Worm (Caenorhabditis elegans): Measurements from ENCODE around the gene W08F4.7.
"Not testable (repeated sequence)": the region's sequence is repeated elsewhere in the genome, so short reads cannot be mapped to it uniquely, and the experiment has no call there.

W08F4.7 gene

DNA sequence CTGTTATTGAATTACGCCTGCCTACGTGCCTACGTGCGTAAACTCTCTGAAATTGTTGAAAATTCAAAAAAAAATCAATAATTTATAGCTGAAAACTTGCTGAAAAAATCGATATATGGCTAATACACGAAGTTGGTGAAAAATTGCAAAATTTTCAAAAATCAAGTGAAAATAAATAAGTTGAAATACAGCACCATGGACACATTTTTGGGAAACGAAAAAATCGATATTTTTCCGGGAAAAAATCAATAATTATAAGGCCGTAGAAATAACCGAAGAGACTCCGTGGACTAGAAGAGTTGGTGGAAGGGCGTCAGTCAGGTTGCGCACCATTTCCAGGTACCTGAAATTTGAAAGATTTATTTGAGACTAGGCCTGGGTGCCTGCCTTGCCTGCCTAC lies 37.2 kb upstream of the W08F4.7 start:
- TF ChIP-seq F39B2.1 (GFP tag; IDR thresholded peaks at IDR 0.05), result no peak
- TF ChIP-seq bed-2 (GFP tag; IDR thresholded peaks at IDR 0.05), result no peak
- no peak for TF ChIP-seq efl-1 (GFP tag; optimal IDR thresholded peaks at IDR 0.05)
- TF ChIP-seq rpc-1 (optimal IDR thresholded peaks at IDR 0.05), result no peak
- no peak for TF ChIP-seq rpc-1 (tag; optimal IDR thresholded peaks at IDR 0.05)
- TF ChIP-seq K12H6.12 (tag; optimal IDR thresholded peaks at IDR 0.05), result no peak
- TF ChIP-seq hmg-1.2 (GFP tag; IDR thresholded peaks at IDR 0.05), result no peak
- TF ChIP-seq D2030.7 (GFP tag; IDR thresholded peaks at IDR 0.05), result no peak
- no peak for TF ChIP-seq attf-6 (GFP tag; IDR thresholded peaks at IDR 0.05)
- TF ChIP-seq Y95B8A.8 (GFP tag; IDR thresholded peaks at IDR 0.05), result no peak
- TF ChIP-seq F33H1.4 (GFP tag; IDR thresholded peaks at IDR 0.05), result no peak
- TF ChIP-seq ceh-91 (GFP tag; IDR thresholded peaks at IDR 0.05), result no peak
- TF ChIP-seq mcd-1 (GFP tag; IDR thresholded peaks at IDR 0.05), result no peak
- TF ChIP-seq nfya-1 (tag; optimal IDR thresholded peaks at IDR 0.05; ENCODE audit: borderline replicate concordance, insufficient read depth), result no peak
- TF ChIP-seq ztf-18 (tag; optimal IDR thresholded peaks at IDR 0.05), result no peak
- TF ChIP-seq ztf-26 (tag; optimal IDR thresholded peaks at IDR 0.05), result no peak
- TF ChIP-seq madf-3 (GFP tag; IDR thresholded peaks at IDR 0.05), result no peak
- no peak for TF ChIP-seq egrh-3 (GFP tag; IDR thresholded peaks at IDR 0.05)

DNA sequence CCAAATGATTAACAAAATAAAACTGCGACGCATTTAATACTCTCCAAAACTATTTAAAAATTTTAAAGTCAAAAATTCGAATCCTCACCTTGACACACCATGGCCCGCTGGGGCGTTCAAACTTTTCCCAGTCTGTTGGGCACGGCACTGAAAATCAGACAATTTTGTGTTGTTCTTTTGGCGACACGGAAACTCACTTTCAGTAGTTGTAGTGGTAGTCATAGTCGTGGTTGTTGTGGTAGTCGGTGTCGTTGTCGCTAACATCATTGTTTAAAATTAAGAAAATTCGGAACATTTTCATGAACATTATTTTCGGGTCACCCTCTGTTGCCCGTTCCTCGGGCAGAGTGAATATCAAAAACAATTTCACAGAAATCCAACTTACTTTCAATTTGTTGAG lies 34.8 kb upstream of the W08F4.7 start, which contains the start of gene clec-118:
Gene clec-118 (minus strand): TSS at position 101 of the 400 bp plus-strand sequence.
- TF ChIP-seq zim-3 (tag; optimal IDR thresholded peaks at IDR 0.05); die-1 (tag; optimal IDR thresholded peaks at IDR 0.05); somi-1 (GFP tag; optimal IDR thresholded peaks at IDR 0.05): not testable (repeated sequence)

DNA sequence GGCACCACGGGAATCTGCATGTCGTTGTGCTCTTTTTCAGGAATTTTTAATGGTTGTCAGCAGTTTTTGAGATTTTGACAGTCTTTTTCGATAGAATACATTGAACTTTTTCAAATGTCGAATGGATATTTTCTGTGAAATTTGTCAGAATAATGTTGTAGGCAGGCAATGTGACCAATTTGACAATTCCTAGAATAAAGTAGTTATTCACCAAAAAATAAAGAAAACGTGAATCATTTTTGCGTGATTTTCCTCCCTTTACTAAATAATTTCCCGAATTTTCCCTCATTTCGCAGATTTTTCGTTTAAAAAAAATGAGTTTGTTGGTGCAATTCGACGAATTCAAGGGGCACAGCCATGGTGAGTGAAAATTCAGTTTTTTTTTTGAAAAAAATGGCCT lies 31.2 kb upstream of the W08F4.7 start, which contains the start of gene W04H10.1:
Gene W04H10.1 (plus strand): TSS at position 301 of the 400 bp plus-strand sequence.
- no peak for TF ChIP-seq athp-1 (tag; optimal IDR thresholded peaks at IDR 0.05)
- TF ChIP-seq ets-4 (GFP tag; optimal IDR thresholded peaks at IDR 0.05), result no peak
- TF ChIP-seq mes-4 (tag; optimal IDR thresholded peaks at IDR 0.05), result no peak
- TF ChIP-seq ceh-100 (GFP tag; IDR thresholded peaks at IDR 0.05), result no peak
- TF ChIP-seq lir-1 (GFP tag; conservative IDR thresholded peaks at IDR 0.05), result no peak
- TF ChIP-seq nhr-120 (GFP tag; IDR thresholded peaks at IDR 0.05), result no peak
- TF ChIP-seq attf-6 (GFP tag; IDR thresholded peaks at IDR 0.05), result no peak
- TF ChIP-seq ztf-6 (GFP tag; IDR thresholded peaks at IDR 0.05), result no peak

DNA sequence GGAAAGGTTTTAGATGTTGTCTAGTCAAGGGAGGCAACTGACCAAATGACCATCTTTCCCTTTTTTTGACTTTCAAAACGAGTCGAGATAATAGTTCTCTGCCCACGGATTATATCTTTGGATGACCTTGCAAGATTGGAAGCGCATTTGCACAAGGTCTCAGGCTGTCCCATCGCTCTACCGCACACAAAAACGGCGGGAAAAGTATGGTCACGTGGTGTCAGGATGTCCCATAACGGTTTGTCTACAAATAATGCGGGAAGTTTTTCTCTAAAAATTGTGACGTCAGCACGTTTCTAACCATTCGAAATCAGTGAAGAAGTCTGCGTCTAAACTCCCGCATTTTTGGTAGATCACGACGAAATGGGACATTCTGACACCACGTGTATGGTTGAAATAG lies 30.8 kb upstream of the W08F4.7 start, which contains the start of gene W04H10.6:
Gene W04H10.6 (minus strand): TSS at position 101 of the 400 bp plus-strand sequence.
- TF ChIP-seq ztf-26 (tag; optimal IDR thresholded peaks at IDR 0.05) (no peak), ceh-40 (GFP tag; IDR thresholded peaks at IDR 0.05) (no peak), B0336.3 (GFP tag; IDR thresholded peaks at IDR 0.05) (no peak), ceh-27 (GFP tag; optimal IDR thresholded peaks at IDR 0.05) (no peak), mxl-1 (tag; optimal IDR thresholded peaks at IDR 0.05) (no peak), ccch-3 (GFP tag; optimal IDR thresholded peaks at IDR 0.05) (no peak), F49E8.2 (tag; optimal IDR thresholded peaks at IDR 0.05; ENCODE audit: insufficient read depth) (no peak), egrh-3 (GFP tag; IDR thresholded peaks at IDR 0.05) (no peak), him-1 (tag; optimal IDR thresholded peaks at IDR 0.05) (no peak), hlh-12 (tag; optimal IDR thresholded peaks at IDR 0.05) (no peak), dpl-1 (GFP tag; optimal IDR thresholded peaks at IDR 0.05) (no peak), madf-10 (tag; optimal IDR thresholded peaks at IDR 0.05) (no peak), F33H1.4 (GFP tag; IDR thresholded peaks at IDR 0.05) (no peak), pbrm-1 (GFP tag; IDR thresholded peaks at IDR 0.05) (no peak), Y95B8A.8 (GFP tag; IDR thresholded peaks at IDR 0.05) (no peak)
